Worm (Caenorhabditis elegans) whole organism, L2 larva: ENCODE results near the gene M153.5.

Experiments
- C34F6.9 ChIP-seq: fragments of 150-350 bp; optimal IDR thresholded peaks from 2 replicates; lab custom pipeline; 2014; ENCODE audit warnings: missing biosample characterization, missing genetic modification characterization
- F13H6.1 ChIP-seq: sonication (generic microtip); optimal IDR thresholded peaks from 2 replicates; lab custom pipeline; 2016; ENCODE audit warnings: missing genetic modification characterization, missing compliant biosample characterization
- R02D3.7 ChIP-seq: fragments of 150-350 bp; optimal IDR thresholded peaks from 2 replicates; lab custom pipeline; 2014; ENCODE audit warnings: missing biosample characterization, missing genetic modification characterization
- Y55F3AM.14 ChIP-seq: fragments of 200-800 bp; sonication (Bioruptor generic); optimal IDR thresholded peaks from 2 replicates; lab custom pipeline; 2018; ENCODE audit warnings: mild to moderate bottlenecking, missing genetic modification characterization, missing compliant biosample characterization
- ZK546.5 ChIP-seq: sonication (generic microtip); optimal IDR thresholded peaks from 2 replicates; lab custom pipeline; 2017; ENCODE audit warnings: missing biosample characterization, missing genetic modification characterization
- alr-1 ChIP-seq: fragments of 150-350 bp; optimal IDR thresholded peaks from 2 replicates; lab custom pipeline; 2014; ENCODE audit warnings: missing biosample characterization, missing genetic modification characterization
- aly-2 ChIP-seq: fragments of 150-350 bp; optimal IDR thresholded peaks from 2 replicates; lab custom pipeline; 2014; ENCODE audit warnings: missing biosample characterization, missing genetic modification characterization
- ama-1 ChIP-seq: fragments of 150-350 bp; optimal IDR thresholded peaks from 2 replicates; lab custom pipeline; 2018; ENCODE audit warnings: inconsistent platforms
- blmp-1 ChIP-seq: sonication (generic microtip); optimal IDR thresholded peaks from 2 replicates; lab custom pipeline; 2017; ENCODE audit warnings: missing genetic modification characterization, mild to moderate bottlenecking, missing compliant biosample characterization, antibody characterized with exemption, moderate library complexity; ENCODE audit not compliant: insufficient read depth
- ceh-16 ChIP-seq: fragments of 150-350 bp; optimal IDR thresholded peaks from 2 replicates; lab custom pipeline; 2014; ENCODE audit warnings: missing biosample characterization, missing genetic modification characterization
- ceh-82 ChIP-seq: fragments of 150-350 bp; optimal IDR thresholded peaks from 2 replicates; lab custom pipeline; 2014; ENCODE audit warnings: missing biosample characterization, missing genetic modification characterization
- crh-2 ChIP-seq: sonication (generic microtip); optimal IDR thresholded peaks from 2 replicates; lab custom pipeline; 2017; ENCODE audit warnings: missing biosample characterization, missing genetic modification characterization
- dmd-4 ChIP-seq: sonication (generic microtip); optimal IDR thresholded peaks from 2 replicates; lab custom pipeline; 2017; ENCODE audit warnings: missing biosample characterization, missing genetic modification characterization
- egl-27 ChIP-seq: sonication (generic microtip); optimal IDR thresholded peaks from 3 replicates; lab custom pipeline; 2017; ENCODE audit warnings: missing biosample characterization, missing genetic modification reagents, missing genetic modification characterization
- elt-1 ChIP-seq: fragments of 150-350 bp; optimal IDR thresholded peaks from 2 replicates; lab custom pipeline; 2014; ENCODE audit warnings: missing biosample characterization, missing genetic modification characterization
- fos-1 ChIP-seq: fragments of 150-350 bp; optimal IDR thresholded peaks from 2 replicates; lab custom pipeline; 2014; ENCODE audit warnings: missing biosample characterization, missing genetic modification characterization
- gmeb-1 ChIP-seq: fragments of 150-350 bp; optimal IDR thresholded peaks from 2 replicates; lab custom pipeline; 2014; ENCODE audit warnings: missing biosample characterization, missing genetic modification characterization
- lin-11 ChIP-seq: fragments of 150-350 bp; sonication (generic microtip); optimal IDR thresholded peaks from 2 replicates; lab custom pipeline; 2014; ENCODE audit warnings: missing biosample characterization, missing genetic modification characterization, inconsistent platforms, mixed read lengths
- lin-13 ChIP-seq: fragments of 150-350 bp; optimal IDR thresholded peaks from 2 replicates; lab custom pipeline; 2014; ENCODE audit warnings: missing biosample characterization, missing genetic modification reagents, missing genetic modification characterization
- lin-39 ChIP-seq: fragments of 150-350 bp; optimal IDR thresholded peaks from 2 replicates; lab custom pipeline; 2014; ENCODE audit warnings: missing biosample characterization, missing genetic modification reagents, missing genetic modification characterization
- lsy-2 ChIP-seq, 2 experiments: fragments of 150-350 bp in 1 of 2; sonication (generic microtip) in 1 of 2; optimal IDR thresholded peaks; 2 replicates each; lab custom pipeline; 2014 to 2017; ENCODE audit warnings: missing biosample characterization in 2 of 2, missing genetic modification characterization in 2 of 2
- mbf-1 ChIP-seq: sonication (generic microtip); optimal IDR thresholded peaks from 2 replicates; lab custom pipeline; 2017; ENCODE audit warnings: missing biosample characterization, missing genetic modification characterization
- mdl-1 ChIP-seq, 2 experiments: fragments of 150-350 bp in 1 of 2; sonication (generic microtip) in 1 of 2; optimal IDR thresholded peaks; 2 replicates each; lab custom pipeline; 2017; ENCODE audit warnings: missing biosample characterization in 2 of 2, missing genetic modification characterization in 2 of 2
- nhr-10 ChIP-seq: sonication (generic microtip); optimal IDR thresholded peaks from 2 replicates; lab custom pipeline; 2017; ENCODE audit warnings: missing biosample characterization, missing genetic modification characterization
- nhr-11 ChIP-seq: fragments of 150-350 bp; optimal IDR thresholded peaks from 2 replicates; lab custom pipeline; 2014; ENCODE audit warnings: missing biosample characterization, missing genetic modification characterization
- nhr-12 ChIP-seq: fragments of 150-350 bp; optimal IDR thresholded peaks from 2 replicates; lab custom pipeline; 2014; ENCODE audit warnings: missing biosample characterization, missing genetic modification characterization
- nhr-129 ChIP-seq: fragments of 150-350 bp; optimal IDR thresholded peaks from 2 replicates; lab custom pipeline; 2014; ENCODE audit warnings: missing biosample characterization, missing genetic modification characterization
- nhr-21 ChIP-seq: fragments of 150-350 bp; optimal IDR thresholded peaks from 2 replicates; lab custom pipeline; 2014; ENCODE audit warnings: missing biosample characterization, missing genetic modification characterization
- nhr-23 ChIP-seq: fragments of 150-350 bp; optimal IDR thresholded peaks from 2 replicates; lab custom pipeline; 2014; ENCODE audit warnings: missing biosample characterization, missing genetic modification reagents, missing genetic modification characterization
- nhr-25 ChIP-seq: fragments of 150-350 bp; sonication (generic microtip); optimal IDR thresholded peaks from 3 replicates; lab custom pipeline; 2014; ENCODE audit warnings: missing biosample characterization, missing genetic modification characterization
- nhr-6 ChIP-seq: fragments of 150-350 bp; optimal IDR thresholded peaks from 2 replicates; lab custom pipeline; 2014; ENCODE audit warnings: missing biosample characterization, missing genetic modification characterization
- nhr-77 ChIP-seq: fragments of 150-350 bp; optimal IDR thresholded peaks from 2 replicates; lab custom pipeline; 2014; ENCODE audit warnings: missing biosample characterization, missing genetic modification characterization
- peb-1 ChIP-seq: fragments of 150-350 bp; optimal IDR thresholded peaks from 2 replicates; lab custom pipeline; 2014; ENCODE audit warnings: missing biosample characterization, missing genetic modification characterization
- sem-4 ChIP-seq: fragments of 150-350 bp; optimal IDR thresholded peaks from 2 replicates; lab custom pipeline; 2014; ENCODE audit warnings: missing biosample characterization, missing genetic modification reagents, missing genetic modification characterization
- skn-1 ChIP-seq: sonication (generic microtip); optimal IDR thresholded peaks from 2 replicates; lab custom pipeline; 2017; ENCODE audit warnings: missing biosample characterization, missing genetic modification characterization
- sma-3 ChIP-seq: sonication (generic microtip); optimal IDR thresholded peaks from 2 replicates; lab custom pipeline; 2016; ENCODE audit warnings: missing genetic modification reagents, missing genetic modification characterization, missing compliant biosample characterization
- sma-9 ChIP-seq, 2 experiments: fragments of 150-350 bp in 1 of 2; sonication (generic microtip) in 1 of 2; optimal IDR thresholded peaks; 2 replicates each; lab custom pipeline; 2014 to 2016; ENCODE audit warnings: missing genetic modification characterization in 2 of 2, mild to moderate bottlenecking in 1 of 2, missing biosample characterization in 1 of 2, missing compliant biosample characterization in 1 of 2, missing genetic modification reagents in 1 of 2, moderate library complexity in 1 of 2
- snpc-4 ChIP-seq: fragments of 150-350 bp; optimal IDR thresholded peaks from 2 replicates; lab custom pipeline; 2014; ENCODE audit warnings: missing biosample characterization, missing genetic modification characterization
- unc-39 ChIP-seq: fragments of 150-350 bp; optimal IDR thresholded peaks from 2 replicates; lab custom pipeline; 2014; ENCODE audit warnings: missing biosample characterization, missing genetic modification characterization
- unc-55 ChIP-seq: fragments of 150-350 bp; sonication (generic microtip); optimal IDR thresholded peaks from 3 replicates; lab custom pipeline; 2014; ENCODE audit warnings: missing biosample characterization, missing genetic modification reagents, missing genetic modification characterization
- unc-62 ChIP-seq: fragments of 150-350 bp; optimal IDR thresholded peaks from 2 replicates; lab custom pipeline; 2014; ENCODE audit warnings: missing biosample characterization, missing genetic modification reagents, missing genetic modification characterization
- ztf-1 ChIP-seq: fragments of 200-800 bp; sonication (Bioruptor generic); conservative IDR thresholded peaks from 2 replicates; pipeline ENCODE4 v1.3.6; 2022; ENCODE audit warnings: missing genetic modification characterization, missing compliant biosample characterization
- ztf-11 ChIP-seq: sonication (generic microtip); optimal IDR thresholded peaks from 2 replicates; lab custom pipeline; 2017; ENCODE audit warnings: missing biosample characterization, missing genetic modification characterization
- ztf-4 ChIP-seq: fragments of 150-350 bp; optimal IDR thresholded peaks from 2 replicates; lab custom pipeline; 2014; ENCODE audit warnings: missing biosample characterization, missing genetic modification characterization

Gene M153.5

ce11 chrX:12180681-12181080, 36.9 kb downstream of the M153.5 start (continued):
- TF ChIP-seq mbf-1 (tag; lab: Kevin White, UChicago) (no peak), nhr-6 (tag; lab: Kevin White, UChicago) (no peak), ceh-16 (tag; lab: Kevin White, UChicago) (peak; percentile 62), lsy-2 (tag; optimal IDR thresholded peaks at IDR 0.05; lab: Kevin White, UChicago) (no peak), ztf-4 (tag; lab: Kevin White, UChicago) (no peak), unc-62 (no peak), R02D3.7 (tag; lab: Kevin White, UChicago) (no peak), nhr-129 (tag; lab: Kevin White, UChicago) (peak; percentile 66), lin-39 (tag; lab: Kevin White, UChicago) (no peak), egl-27 (no peak), unc-55 (GFP tag; lab: Kevin White, UChicago) (no peak), sem-4 (tag; lab: Kevin White, UChicago) (peak; percentile 35), nhr-77 (tag; lab: Kevin White, UChicago) (no peak), nhr-11 (tag; lab: Kevin White, UChicago) (no peak), sma-9 (GFP tag; optimal IDR thresholded peaks at IDR 0.05; lab: Kevin White, UChicago) (peak; percentile 73), sma-9 (tag; optimal IDR thresholded peaks at IDR 0.05; lab: Kevin White, UChicago) (no peak), crh-2 (tag; lab: Kevin White, UChicago) (peak; percentile 42), F13H6.1 (tag; lab: Kevin White, UChicago) (peak; percentile 40), ZK546.5 (tag; lab: Kevin White, UChicago) (no peak), nhr-25 (peak; percentile 91), nhr-12 (tag; lab: Kevin White, UChicago) (no peak), fos-1 (no peak), elt-1 (tag; lab: Kevin White, UChicago) (no peak), ztf-1 (GFP tag; lab: Robert Waterston, UW) (no peak), nhr-10 (tag; lab: Kevin White, UChicago) (no peak), alr-1 (tag; lab: Kevin White, UChicago) (no peak), mdl-1 (tag; optimal IDR thresholded peaks at IDR 0.05; lab: Kevin White, UChicago) (peak in 1 of 2 experiments; percentile 18)

ce11 chrX:12181606-12182005, 37.8 kb downstream of the M153.5 start:
- TF ChIP-seq alr-1 (tag; lab: Kevin White, UChicago) (no peak), blmp-1 (no peak), sma-9 (GFP tag; optimal IDR thresholded peaks at IDR 0.05; lab: Kevin White, UChicago) (peak; percentile 10), sma-9 (tag; optimal IDR thresholded peaks at IDR 0.05; lab: Kevin White, UChicago) (no peak)

ce11 chrX:12182684-12183477, 39.1 kb downstream of the M153.5 start:
- TF ChIP-seq ztf-11 (tag; lab: Kevin White, UChicago) (no peak), snpc-4 (tag; lab: Kevin White, UChicago) (no peak), mdl-1 (tag; optimal IDR thresholded peaks at IDR 0.05; lab: Kevin White, UChicago) (no peak), nhr-12 (tag; lab: Kevin White, UChicago) (no peak), ztf-1 (GFP tag; lab: Robert Waterston, UW) (no peak), lin-13 (GFP tag; lab: Kevin White, UChicago) (no peak), crh-2 (tag; lab: Kevin White, UChicago) (no peak), ama-1 (lab: Kevin White, UChicago) (no peak), gmeb-1 (tag; lab: Kevin White, UChicago) (no peak), nhr-77 (tag; lab: Kevin White, UChicago) (no peak), peb-1 (tag; lab: Kevin White, UChicago) (no peak), Y55F3AM.14 (GFP tag; lab: Kevin White, UChicago) (no peak), fos-1 (no peak), nhr-10 (tag; lab: Kevin White, UChicago) (no peak), F13H6.1 (tag; lab: Kevin White, UChicago) (no peak), aly-2 (no peak), lsy-2 (tag; optimal IDR thresholded peaks at IDR 0.05; lab: Kevin White, UChicago) (no peak), nhr-6 (tag; lab: Kevin White, UChicago) (no peak), ceh-16 (tag; lab: Kevin White, UChicago) (no peak), nhr-129 (tag; lab: Kevin White, UChicago) (peak; percentile 36), unc-62 (peak; percentile 14), nhr-23 (tag; lab: Kevin White, UChicago) (no peak), C34F6.9 (tag; lab: Kevin White, UChicago) (no peak), ceh-82 (tag; lab: Kevin White, UChicago) (no peak), unc-55 (GFP tag; lab: Kevin White, UChicago) (peak; percentile 40), nhr-25 (no peak), ztf-4 (tag; lab: Kevin White, UChicago) (no peak), nhr-21 (tag; lab: Kevin White, UChicago) (no peak), alr-1 (tag; lab: Kevin White, UChicago) (no peak), sma-9 (GFP tag; optimal IDR thresholded peaks at IDR 0.05; lab: Kevin White, UChicago) (peak; percentile 2), sma-9 (tag; optimal IDR thresholded peaks at IDR 0.05; lab: Kevin White, UChicago) (no peak), nhr-11 (tag; lab: Kevin White, UChicago) (no peak), egl-27 (no peak), lin-39 (tag; lab: Kevin White, UChicago) (no peak), blmp-1 (no peak), R02D3.7 (tag; lab: Kevin White, UChicago) (no peak), dmd-4 (tag; lab: Kevin White, UChicago) (no peak), lin-11 (no peak), skn-1 (no peak), unc-39 (tag; lab: Kevin White, UChicago) (no peak), sma-3 (GFP tag; lab: Kevin White, UChicago) (no peak)
